Worm (Caenorhabditis elegans) whole organism, late embryonic: ENCODE data around the gene ZK666.15.

Source experiments
- K02D7.2 ChIP-seq: sonication (generic microtip); optimal IDR thresholded peaks from 2 replicates; lab custom pipeline; 2017; ENCODE audit warnings: mild to moderate bottlenecking, missing genetic modification characterization, missing compliant biosample characterization
- ahr-1 ChIP-seq: sonication (generic microtip); optimal IDR thresholded peaks from 2 replicates; lab custom pipeline; 2016; ENCODE audit warnings: missing genetic modification characterization, missing compliant biosample characterization
- ama-1 ChIP-seq: fragments of 150-350 bp; optimal IDR thresholded peaks from 2 replicates; lab custom pipeline; 2014
- ceh-14 ChIP-seq: sonication (generic microtip); optimal IDR thresholded peaks from 2 replicates; lab custom pipeline; 2016; ENCODE audit warnings: missing genotype, missing genetic modification characterization, missing compliant biosample characterization
- ceh-31 ChIP-seq: sonication (generic microtip); optimal IDR thresholded peaks from 2 replicates; lab custom pipeline; 2016; ENCODE audit warnings: missing genetic modification characterization, missing compliant biosample characterization
- ets-4 ChIP-seq: sonication (generic microtip); optimal IDR thresholded peaks from 2 replicates; lab custom pipeline; 2016; ENCODE audit warnings: missing genetic modification characterization, missing compliant biosample characterization
- lin-11 ChIP-seq: fragments of 200-800 bp; sonication (Bioruptor generic); optimal IDR thresholded peaks from 2 replicates; lab custom pipeline; 2018; ENCODE audit warnings: mild to moderate bottlenecking, missing genetic modification characterization, missing compliant biosample characterization
- unc-55 ChIP-seq: sonication (generic microtip); optimal IDR thresholded peaks from 2 replicates; lab custom pipeline; 2017; ENCODE audit warnings: missing biosample characterization, missing genetic modification reagents, missing genetic modification characterization

- TF ChIP-seq K02D7.2 (tag; lab: Kevin White, UChicago) (no peak), ets-4 (tag; lab: Kevin White, UChicago) (no peak), ama-1 (lab: Kevin White, UChicago) (no peak), unc-55 (GFP tag; lab: Kevin White, UChicago) (no peak), ceh-14 (tag; lab: Kevin White, UChicago) (no peak), ahr-1 (tag; lab: Kevin White, UChicago) (no peak), lin-11 (tag; lab: Kevin White, UChicago) (no peak), ceh-31 (tag; lab: Kevin White, UChicago) (no peak)
Measured at ce11 chrII:10519863-10520262, 33.0 kb downstream of the ZK666.15 start.
